Worm (Caenorhabditis elegans) whole organism, young adult: ENCODE measurements around the gene C36C9.12.
A peak's percentile ranks its signal among the peaks of the same experiment; 100 is the strongest.
"Not testable (repeated sequence)": the region's sequence is repeated elsewhere in the genome, so short reads cannot be mapped to it uniquely, and the experiment has no call there.

Source experiments
- C17E4.6 ChIP-seq: fragments of 200-800 bp; sonication (Bioruptor generic); IDR thresholded peaks from 2 replicates; pipeline ENCODE4 v1.3.6; 2022; ENCODE audit warnings: missing genetic modification reagents, missing genetic modification characterization, missing compliant biosample characterization
- F52B5.7 ChIP-seq: sonication (generic microtip); optimal IDR thresholded peaks from 2 replicates; lab custom pipeline; 2016; ENCODE audit warnings: mild to moderate bottlenecking, missing genetic modification characterization, missing compliant biosample characterization
- F55B11.4 ChIP-seq: sonication (generic microtip); optimal IDR thresholded peaks from 2 replicates; lab custom pipeline; 2016; ENCODE audit warnings: missing compliant biosample characterization, missing genetic modification characterization, borderline replicate concordance; ENCODE audit not compliant: insufficient read depth
- F57A8.1 ChIP-seq: fragments of 200-800 bp; sonication (Bioruptor generic); optimal IDR thresholded peaks from 2 replicates; lab custom pipeline; 2018; ENCODE audit warnings: mild to moderate bottlenecking, missing genetic modification characterization, moderate library complexity, missing compliant biosample characterization
- T07F8.4 ChIP-seq: sonication (generic microtip); optimal IDR thresholded peaks from 2 replicates; lab custom pipeline; 2016; ENCODE audit warnings: mild to moderate bottlenecking, missing genetic modification characterization, moderate library complexity, missing compliant biosample characterization
- T26A5.8 ChIP-seq: sonication (generic microtip); optimal IDR thresholded peaks from 2 replicates; lab custom pipeline; 2016; ENCODE audit warnings: missing genetic modification characterization, missing compliant biosample characterization
- Y56A3A.18 ChIP-seq: fragments of 200-800 bp; sonication (Bioruptor generic); IDR thresholded peaks from 2 replicates; pipeline ENCODE4 v1.3.6; 2022; ENCODE audit warnings: missing genetic modification reagents, missing genetic modification characterization, missing compliant biosample characterization
- Y67H2A.10 ChIP-seq: fragments of 200-800 bp; sonication (Bioruptor generic); conservative IDR thresholded peaks from 2 replicates; pipeline ENCODE4 v1.3.6; 2022; ENCODE audit warnings: missing genetic modification reagents, missing genetic modification characterization, missing compliant biosample characterization
- attf-5 ChIP-seq: fragments of 200-800 bp; sonication (Bioruptor generic); optimal IDR thresholded peaks from 2 replicates; lab custom pipeline; 2018; ENCODE audit warnings: mild to moderate bottlenecking, missing genetic modification characterization, missing compliant biosample characterization
- bed-2 ChIP-seq: fragments of 200-800 bp; sonication (Bioruptor generic); IDR thresholded peaks from 2 replicates; pipeline ENCODE4 v1.3.6; 2022; ENCODE audit warnings: missing genetic modification reagents, missing genetic modification characterization, missing compliant biosample characterization
- cebp-1 ChIP-seq, 2 experiments: fragments of 200-800 bp in 1 of 2; sonication (Bioruptor generic) in 1 of 2; sonication (generic microtip) in 1 of 2; IDR thresholded peaks in 1 of 2; optimal IDR thresholded peaks in 1 of 2; 2 replicates each; pipeline versions ENCODE4 v1.3.6 to Lab custom; 2017 to 2022; ENCODE audit warnings: missing compliant biosample characterization in 2 of 2, missing genetic modification characterization in 2 of 2, mild to moderate bottlenecking in 1 of 2, missing genetic modification reagents in 1 of 2, moderate library complexity in 1 of 2
- ceh-40 ChIP-seq: fragments of 200-800 bp; sonication (Bioruptor generic); IDR thresholded peaks from 2 replicates; pipeline ENCODE4 v1.3.6; 2022; ENCODE audit warnings: missing genetic modification characterization, missing compliant biosample characterization
- dox-1 ChIP-seq: fragments of 200-800 bp; sonication (Bioruptor generic); IDR thresholded peaks from 2 replicates; pipeline ENCODE4 v1.3.6; 2022; ENCODE audit warnings: missing genetic modification reagents, missing genetic modification characterization, missing compliant biosample characterization
- egl-44 ChIP-seq: fragments of 200-800 bp; sonication (Bioruptor generic); IDR thresholded peaks from 2 replicates; pipeline ENCODE4 v1.3.6; 2022; ENCODE audit warnings: missing genetic modification reagents, missing genetic modification characterization, missing compliant biosample characterization
- egrh-3 ChIP-seq: fragments of 200-800 bp; sonication (Bioruptor generic); IDR thresholded peaks from 2 replicates; pipeline ENCODE4 v1.3.6; 2022; ENCODE audit warnings: missing genetic modification reagents, missing genetic modification characterization, missing compliant biosample characterization
- ets-4 ChIP-seq: fragments of 200-800 bp; sonication (Bioruptor generic); optimal IDR thresholded peaks from 2 replicates; lab custom pipeline; 2018; ENCODE audit warnings: mild to moderate bottlenecking, missing genetic modification characterization, missing compliant biosample characterization
- hlh-26 ChIP-seq: fragments of 200-800 bp; sonication (Bioruptor generic); conservative IDR thresholded peaks from 2 replicates; pipeline ENCODE4 v1.3.6; 2022; ENCODE audit warnings: missing genetic modification reagents, missing genetic modification characterization, missing compliant biosample characterization
- hrde-1 ChIP-seq: sonication (generic microtip); optimal IDR thresholded peaks from 2 replicates; lab custom pipeline; 2016; ENCODE audit warnings: missing genetic modification characterization, mild to moderate bottlenecking, missing compliant biosample characterization, moderate library complexity, missing genotype, missing genetic modification reagents, borderline replicate concordance
- lag-1 ChIP-seq: fragments of 200-800 bp; sonication (Bioruptor generic); IDR thresholded peaks from 2 replicates; pipeline ENCODE4 v1.3.6; 2022; ENCODE audit warnings: missing genetic modification reagents, missing genetic modification characterization, missing compliant biosample characterization
- let-607 ChIP-seq, 2 experiments: fragments of 200-800 bp in 1 of 2; sonication (Bioruptor generic) in 1 of 2; sonication (generic microtip) in 1 of 2; optimal IDR thresholded peaks; 2 replicates each; lab custom pipeline; 2016 to 2018; ENCODE audit warnings: mild to moderate bottlenecking in 2 of 2, missing compliant biosample characterization in 2 of 2, missing genetic modification characterization in 2 of 2, moderate library complexity in 2 of 2, missing genotype in 1 of 2
- lin-54 ChIP-seq: fragments of 200-800 bp; sonication (Bioruptor generic); optimal IDR thresholded peaks from 2 replicates; lab custom pipeline; 2018; ENCODE audit warnings: mild to moderate bottlenecking, missing genetic modification characterization, missing compliant biosample characterization
- lir-1 ChIP-seq: fragments of 200-800 bp; sonication (Bioruptor generic); conservative IDR thresholded peaks from 2 replicates; pipeline ENCODE4 v1.3.6; 2022; ENCODE audit warnings: missing genetic modification reagents, missing genetic modification characterization, missing compliant biosample characterization
- mcd-1 ChIP-seq: fragments of 200-800 bp; sonication (Bioruptor generic); IDR thresholded peaks from 2 replicates; pipeline ENCODE4 v1.3.6; 2022; ENCODE audit warnings: missing genetic modification reagents, missing genetic modification characterization, missing compliant biosample characterization
- nfya-2 ChIP-seq: fragments of 200-800 bp; sonication (Bioruptor generic); IDR thresholded peaks from 2 replicates; pipeline ENCODE4 v1.3.6; 2022; ENCODE audit warnings: missing genetic modification reagents, missing genetic modification characterization, missing compliant biosample characterization
- nhr-80 ChIP-seq: sonication (generic microtip); optimal IDR thresholded peaks from 2 replicates; lab custom pipeline; 2016; ENCODE audit warnings: missing genetic modification characterization, missing compliant biosample characterization
- rec-8 ChIP-seq, 2 experiments: sonication (generic microtip); optimal IDR thresholded peaks; 2 replicates each; lab custom pipeline; 2016; ENCODE audit warnings: mild to moderate bottlenecking in 2 of 2, missing genetic modification characterization in 2 of 2, missing genetic modification reagents in 2 of 2, missing genotype in 2 of 2, missing biosample characterization in 1 of 2, missing compliant biosample characterization in 1 of 2, moderate library complexity in 1 of 2
- sea-2 ChIP-seq: fragments of 200-800 bp; sonication (Bioruptor generic); IDR thresholded peaks from 2 replicates; pipeline ENCODE4 v1.3.6; 2022; ENCODE audit warnings: missing genetic modification characterization, missing compliant biosample characterization
- snpc-1.3 ChIP-seq: sonication (generic microtip); optimal IDR thresholded peaks from 2 replicates; lab custom pipeline; 2017; ENCODE audit warnings: missing genetic modification characterization, mild to moderate bottlenecking, missing compliant biosample characterization, antibody characterized with exemption, moderate library complexity, missing genotype, missing genetic modification reagents; ENCODE audit not compliant: insufficient read depth
- snpc-4 ChIP-seq, 5 experiments: fragments of 150-350 bp in 1 of 5; sonication (generic microtip) in 4 of 5; optimal IDR thresholded peaks; 2 replicates each; lab custom pipeline; 2014 to 2018; ENCODE audit warnings: missing genetic modification characterization in 5 of 5, missing biosample characterization in 3 of 5, antibody characterized with exemption in 2 of 5, mild to moderate bottlenecking in 2 of 5, missing compliant biosample characterization in 2 of 5, missing genotype in 2 of 5, moderate library complexity in 2 of 5, missing genetic modification reagents in 1 of 5
- tlf-1 ChIP-seq: fragments of 200-800 bp; sonication (Bioruptor generic); optimal IDR thresholded peaks from 2 replicates; lab custom pipeline; 2018; ENCODE audit warnings: mild to moderate bottlenecking, missing genetic modification characterization, missing compliant biosample characterization
- unc-130 ChIP-seq: sonication (generic microtip); optimal IDR thresholded peaks from 2 replicates; lab custom pipeline; 2016; ENCODE audit warnings: missing genetic modification reagents, missing genetic modification characterization, missing compliant biosample characterization
- unc-62 ChIP-seq: fragments of 150-350 bp; optimal IDR thresholded peaks from 2 replicates; lab custom pipeline; 2014; ENCODE audit warnings: missing biosample characterization, missing genetic modification reagents, missing genetic modification characterization
- zfh-2 ChIP-seq: fragments of 200-800 bp; sonication (Bioruptor generic); conservative IDR thresholded peaks from 2 replicates; pipeline ENCODE4 v1.3.6; 2022; ENCODE audit warnings: missing genetic modification reagents, missing genetic modification characterization, missing compliant biosample characterization
- zim-3 ChIP-seq: sonication (generic microtip); optimal IDR thresholded peaks from 2 replicates; lab custom pipeline; 2017; ENCODE audit warnings: mild to moderate bottlenecking, missing genetic modification characterization, moderate library complexity, missing compliant biosample characterization
- ztf-18 ChIP-seq: sonication (generic microtip); optimal IDR thresholded peaks from 2 replicates; lab custom pipeline; 2016; ENCODE audit warnings: missing genotype, mild to moderate bottlenecking, missing genetic modification characterization, missing compliant biosample characterization
- ztf-25 ChIP-seq: fragments of 200-800 bp; sonication (Bioruptor generic); IDR thresholded peaks from 2 replicates; pipeline ENCODE4 v1.3.6; 2022; ENCODE audit warnings: missing genetic modification reagents, missing genetic modification characterization, missing compliant biosample characterization
- ztf-26 ChIP-seq: sonication (generic microtip); optimal IDR thresholded peaks from 2 replicates; lab custom pipeline; 2017; ENCODE audit warnings: missing genetic modification characterization, missing compliant biosample characterization

Gene C36C9.12

DNA sequence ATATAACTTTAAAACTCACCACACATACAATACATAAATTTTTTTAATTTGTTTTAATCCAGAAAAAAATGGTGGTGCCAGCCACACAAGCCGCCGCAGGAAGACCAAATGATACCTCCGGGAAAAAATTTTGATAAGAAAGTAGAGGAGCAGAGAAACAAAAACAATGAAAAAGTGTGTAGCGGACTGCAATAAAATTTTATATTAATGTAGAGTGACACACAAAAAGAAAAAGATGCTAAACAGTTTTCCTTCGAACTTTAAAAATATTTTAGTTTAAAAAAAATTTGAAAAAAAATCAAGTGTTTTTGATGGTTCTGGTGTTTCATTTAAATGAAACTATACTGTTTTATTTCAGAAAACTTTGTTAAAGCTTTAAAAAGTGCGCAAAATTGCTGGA is at the start of gene C36C9.12:
Gene C36C9.12, minus strand, starts transcription at position 101 of the 400 bp plus-strand sequence.
- not testable (repeated sequence) for TF ChIP-seq T07F8.4 (tag; lab: Kevin White, UChicago); unc-130 (GFP tag; lab: Kevin White, UChicago); mcd-1 (GFP tag; lab: Robert Waterston, UW)

DNA sequence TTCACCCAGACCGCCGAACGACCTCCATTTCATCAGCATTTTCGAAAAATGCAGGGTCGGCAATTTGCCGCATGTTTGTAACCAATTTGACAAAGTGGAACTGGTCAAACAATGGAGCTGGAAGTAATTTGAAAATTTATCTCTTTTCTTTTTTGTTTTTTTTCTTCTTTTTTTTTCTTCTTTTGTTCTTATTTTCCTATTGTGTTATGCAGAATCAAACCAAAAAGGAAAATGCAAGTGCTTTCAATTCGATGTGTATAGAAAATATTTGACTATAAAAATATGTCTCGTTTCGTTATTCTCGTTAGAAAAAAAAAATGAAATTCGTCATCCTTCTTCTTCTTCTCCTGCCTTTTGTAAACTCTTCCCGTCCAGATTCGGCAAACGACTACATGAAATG is 47.7 kb upstream of the C36C9.12 start, which contains the start of gene F07G6.10:
Gene F07G6.10, plus strand, starts transcription at position 301 of the 400 bp plus-strand sequence.
- TF ChIP-seq ztf-18 (tag; lab: Kevin White, UChicago) (no peak), rec-8 (tag; optimal IDR thresholded peaks at IDR 0.05; lab: Kevin White, UChicago) (no peak), sea-2 (no peak), zim-3 (tag; lab: Kevin White, UChicago) (no peak), let-607 (tag; optimal IDR thresholded peaks at IDR 0.05; lab: Kevin White, UChicago) (no peak), ets-4 (GFP tag; lab: Kevin White, UChicago) (no peak), hlh-26 (GFP tag; lab: Robert Waterston, UW) (no peak), lin-54 (GFP tag; lab: Kevin White, UChicago) (no peak), nhr-80 (no peak), F55B11.4 (tag; lab: Kevin White, UChicago) (no peak), bed-2 (no peak)

DNA sequence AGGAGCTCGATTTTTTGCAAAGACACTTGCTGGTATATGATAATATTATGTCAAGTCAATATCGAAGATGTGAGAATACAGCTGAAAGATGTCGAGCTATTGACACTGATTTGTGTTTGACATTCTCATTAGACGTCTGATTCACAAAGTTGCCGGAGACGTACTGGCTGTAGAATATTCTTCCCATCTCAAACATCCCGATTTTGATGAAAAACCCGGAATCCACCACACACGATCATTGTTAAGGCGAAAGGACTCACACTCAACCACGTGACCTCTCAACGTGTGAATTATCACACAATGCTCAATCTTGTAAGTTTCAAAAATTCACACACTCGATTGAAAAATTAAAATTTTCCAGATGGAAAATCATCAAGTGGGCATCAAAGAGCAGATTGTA is 46.0 kb upstream of the C36C9.12 start, which contains the start of gene F07G6.12:
Gene F07G6.12, plus strand, starts transcription at position 301 of the 400 bp plus-strand sequence.
- TF ChIP-seq unc-130 (GFP tag; lab: Kevin White, UChicago): no peak
- no peak for TF ChIP-seq F57A8.1 (GFP tag; lab: Kevin White, UChicago)
- TF ChIP-seq lir-1 (GFP tag; lab: Robert Waterston, UW): no peak

- TF ChIP-seq zfh-2 (peak; percentile 50; the same call in 1 of the 2 replicates), ceh-40 (no peak), attf-5 (GFP tag; lab: Kevin White, UChicago) (no peak), snpc-4 (GFP tag; optimal IDR thresholded peaks at IDR 0.05; lab: Kevin White, UChicago) (no peak), snpc-4 (tag; optimal IDR thresholded peaks at IDR 0.05; lab: Kevin White, UChicago) (peak in 1 of 4 experiments; percentile 54), hrde-1 (tag; lab: Kevin White, UChicago) (no peak)
Observed at ce11 chrX:1729558-1729957, 39.7 kb upstream of the C36C9.12 start, which contains the start of gene dgn-3. Gene dgn-3 (plus strand): TSS chrX:1729858.

ce11 chrX:1727056-1727455 is 37.2 kb upstream of the C36C9.12 start, which contains the start of gene F07G6.2:
Gene F07G6.2 (plus strand): TSS chrX:1727356.
- TF ChIP-seq T07F8.4 (tag; lab: Kevin White, UChicago) (no peak), T26A5.8 (tag; lab: Kevin White, UChicago) (no peak), cebp-1 (GFP tag; IDR thresholded peaks at IDR 0.05; lab: Robert Waterston, UW) (no peak), cebp-1 (tag; optimal IDR thresholded peaks at IDR 0.05; lab: Kevin White, UChicago) (no peak), Y56A3A.18 (GFP tag; lab: Robert Waterston, UW) (no peak)

DNA sequence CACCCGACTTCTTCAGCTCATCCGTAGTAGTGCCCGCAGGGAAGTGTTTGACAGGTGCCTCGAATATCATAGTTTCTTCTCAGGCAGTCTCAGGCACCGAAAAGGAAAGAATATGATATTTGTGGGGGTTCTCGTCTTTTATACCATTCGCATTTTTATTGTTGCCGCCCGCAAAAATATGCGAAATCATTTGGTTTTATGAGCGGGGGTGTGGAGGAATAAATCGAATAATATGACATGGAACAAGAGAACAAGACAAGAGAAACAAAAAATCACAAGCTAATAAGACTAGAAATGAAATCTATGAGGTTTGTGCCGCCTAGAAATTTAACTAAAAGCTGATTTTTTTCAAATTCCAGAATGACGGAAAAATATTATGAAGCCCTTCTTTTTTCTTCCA is 30.5 kb upstream of the C36C9.12 start, which contains the start of gene F07G6.8:
Gene F07G6.8, minus strand, starts transcription at position 101 of the 400 bp plus-strand sequence.
- no peak for TF ChIP-seq F52B5.7 (tag; lab: Kevin White, UChicago)
- no peak for TF ChIP-seq ztf-25 (GFP tag; lab: Robert Waterston, UW)
- TF ChIP-seq snpc-1.3 (tag; lab: Kevin White, UChicago): no peak
- no peak for TF ChIP-seq egrh-3 (GFP tag; lab: Robert Waterston, UW)
- no peak for TF ChIP-seq ztf-26 (tag; lab: Kevin White, UChicago)
- no peak for TF ChIP-seq Y67H2A.10 (GFP tag; lab: Robert Waterston, UW)
- no peak for TF ChIP-seq nfya-2 (GFP tag; lab: Robert Waterston, UW)
- TF ChIP-seq tlf-1 (GFP tag; lab: Kevin White, UChicago): no peak
- no peak for TF ChIP-seq ets-4 (GFP tag; lab: Kevin White, UChicago)
- no peak for TF ChIP-seq dox-1 (GFP tag; lab: Robert Waterston, UW)
- TF ChIP-seq lag-1 (GFP tag; lab: Robert Waterston, UW): no peak
- TF ChIP-seq C17E4.6 (GFP tag; lab: Robert Waterston, UW): no peak
- TF ChIP-seq hrde-1 (tag; lab: Kevin White, UChicago): no peak
- TF ChIP-seq T26A5.8 (tag; lab: Kevin White, UChicago): no peak
- TF ChIP-seq unc-62 (GFP tag; lab: Kevin White, UChicago): no peak
- no peak for TF ChIP-seq egl-44 (GFP tag; lab: Robert Waterston, UW)
